Fruit fly (Drosophila melanogaster) whole organism, embryonic: ENCODE measurements around the gene vkg.
A peak's percentile ranks its signal among the peaks of the same experiment; 100 is the strongest.

ENCODE experiments used
- CG11398 ChIP-seq: fragments of 200-800 bp; sonication (Bioruptor generic); optimal IDR thresholded peaks from 2 replicates; lab custom pipeline; 2016; ENCODE audit warnings: missing biosample characterization, missing genetic modification characterization
- CG11696 ChIP-seq: fragments of 200-800 bp; sonication (Bioruptor generic); IDR thresholded peaks from 2 replicates; pipeline ENCODE4 v1.3.6; 2022; ENCODE audit warnings: missing biosample characterization, missing genetic modification characterization
- CG12299 ChIP-seq: fragments of 200-800 bp; sonication (Bioruptor generic); optimal IDR thresholded peaks from 2 replicates; lab custom pipeline; 2018; ENCODE audit warnings: missing biosample characterization, mild to moderate bottlenecking, missing genetic modification characterization
- CG12942 ChIP-seq: fragments of 200-800 bp; sonication (Bioruptor generic); optimal IDR thresholded peaks from 3 replicates; lab custom pipeline; 2016; ENCODE audit warnings: missing biosample characterization, missing genetic modification characterization
- CG14014 ChIP-seq: fragments of 200-800 bp; sonication (Bioruptor generic); IDR thresholded peaks from 2 replicates; pipeline ENCODE4 v1.3.6; 2022; ENCODE audit warnings: missing biosample characterization, missing genetic modification characterization
- CG1647 ChIP-seq: fragments of 200-800 bp; sonication (Bioruptor generic); optimal IDR thresholded peaks from 3 replicates; lab custom pipeline; 2016; ENCODE audit warnings: missing biosample characterization, missing genetic modification characterization
- CG16813 ChIP-seq: fragments of 200-800 bp; sonication (Bioruptor generic); IDR thresholded peaks from 3 replicates; pipeline ENCODE4 v1.3.6; 2022; ENCODE audit warnings: missing biosample characterization, missing genetic modification characterization; ENCODE audit not compliant: partially characterized antibody
- CG18011 ChIP-seq: fragments of 200-800 bp; sonication (Bioruptor generic); optimal IDR thresholded peaks from 2 replicates; lab custom pipeline; 2017; ENCODE audit warnings: missing biosample characterization, missing genetic modification characterization, mild to moderate bottlenecking, moderate library complexity, missing genotype
- CG18476 ChIP-seq: fragments of 200-800 bp; sonication (Bioruptor generic); optimal IDR thresholded peaks from 2 replicates; lab custom pipeline; 2016; ENCODE audit warnings: missing biosample characterization, mild to moderate bottlenecking, missing genetic modification characterization
- CG34376 ChIP-seq: fragments of 200-800 bp; sonication (Bioruptor generic); optimal IDR thresholded peaks from 2 replicates; lab custom pipeline; 2018; ENCODE audit warnings: missing biosample characterization, mild to moderate bottlenecking, missing genetic modification characterization
- CG3726 ChIP-seq: fragments of 200-800 bp; sonication (Bioruptor generic); IDR thresholded peaks from 3 replicates; pipeline ENCODE4, ENCODE4 v1.3.6; 2022; ENCODE audit warnings: missing biosample characterization, missing genetic modification characterization
- CG4617 ChIP-seq: fragments of 200-800 bp; sonication (Bioruptor generic); optimal IDR thresholded peaks from 3 replicates; lab custom pipeline; 2016; ENCODE audit warnings: missing biosample characterization, missing genetic modification characterization, borderline replicate concordance
- CG5180 ChIP-seq: fragments of 200-800 bp; sonication (Bioruptor generic); optimal IDR thresholded peaks from 3 replicates; lab custom pipeline; 2017; ENCODE audit warnings: missing biosample characterization, missing genetic modification characterization, mild to moderate bottlenecking, moderate library complexity, missing genetic modification reagents
- CG6689 ChIP-seq: fragments of 200-800 bp; sonication (Bioruptor generic); IDR thresholded peaks from 2 replicates; pipeline ENCODE4 v1.3.6; 2022; ENCODE audit warnings: missing biosample characterization, missing genetic modification characterization
- CG6765 ChIP-seq: fragments of 200-800 bp; sonication (Bioruptor generic); optimal IDR thresholded peaks from 3 replicates; lab custom pipeline; 2017; ENCODE audit warnings: missing biosample characterization, mild to moderate bottlenecking, missing genetic modification characterization
- CG8089 ChIP-seq: fragments of 200-800 bp; sonication (Bioruptor generic); optimal IDR thresholded peaks from 3 replicates; lab custom pipeline; 2016; ENCODE audit warnings: missing biosample characterization, missing genetic modification characterization
- CG8944 ChIP-seq: fragments of 200-800 bp; sonication (Bioruptor generic); optimal IDR thresholded peaks from 3 replicates; lab custom pipeline; 2016; ENCODE audit warnings: missing biosample characterization, missing genetic modification characterization
- Ets65A ChIP-seq: fragments of 200-800 bp; sonication (Bioruptor generic); peaks from one replicate; lab custom pipeline; 2016; ENCODE audit warnings: missing biosample characterization, missing genetic modification characterization
- Hr39 ChIP-seq: fragments of >200 bp; optimal IDR thresholded peaks from 2 replicates; lab custom pipeline; 2017
- Mrtf ChIP-seq: fragments of 200-800 bp; sonication (Bioruptor generic); IDR thresholded peaks from 3 replicates; pipeline ENCODE4 v1.3.6; 2022; ENCODE audit warnings: missing biosample characterization, missing genetic modification characterization
- Oaz ChIP-seq: fragments of 200-800 bp; sonication (Bioruptor generic); IDR thresholded peaks from 2 replicates; pipeline ENCODE4 v1.3.6; 2022; ENCODE audit warnings: missing biosample characterization, missing genetic modification characterization
- amos ChIP-seq: fragments of 200-800 bp; sonication (Bioruptor generic); IDR thresholded peaks from 2 replicates; pipeline ENCODE4 v1.3.6; 2022; ENCODE audit warnings: missing biosample characterization, missing genetic modification characterization; ENCODE audit not compliant: partially characterized antibody
- ap ChIP-seq: fragments of 200-800 bp; sonication (Bioruptor generic); IDR thresholded peaks from 2 replicates; pipeline ENCODE4 v1.3.6; 2022; ENCODE audit warnings: missing biosample characterization, missing genetic modification characterization
- ash1 ChIP-seq: fragments of 200-800 bp; sonication (Bioruptor generic); optimal IDR thresholded peaks from 2 replicates; lab custom pipeline; 2018; ENCODE audit warnings: missing biosample characterization, mild to moderate bottlenecking, missing genetic modification characterization
- bab2 ChIP-seq: fragments of 200-800 bp; sonication (Bioruptor generic); optimal IDR thresholded peaks from 2 replicates; lab custom pipeline; 2016; ENCODE audit warnings: missing biosample characterization, missing genetic modification characterization
- dan ChIP-seq: fragments of 200-800 bp; sonication (Bioruptor generic); IDR thresholded peaks from 2 replicates; pipeline ENCODE4 v1.3.6; 2022; ENCODE audit warnings: missing biosample characterization, missing genetic modification characterization
- disco-r ChIP-seq: fragments of 200-800 bp; sonication (Bioruptor generic); optimal IDR thresholded peaks from 2 replicates; lab custom pipeline; 2016; ENCODE audit warnings: missing biosample characterization, missing genetic modification characterization
- dmrt11E ChIP-seq: fragments of 200-800 bp; sonication (Bioruptor generic); optimal IDR thresholded peaks from 3 replicates; lab custom pipeline; 2018; ENCODE audit warnings: missing biosample characterization, mild to moderate bottlenecking, missing genetic modification characterization, moderate library complexity
- fd102C ChIP-seq: fragments of 200-800 bp; sonication (Bioruptor generic); optimal IDR thresholded peaks from 2 replicates; lab custom pipeline; 2018; ENCODE audit warnings: missing biosample characterization, mild to moderate bottlenecking, missing genetic modification characterization, moderate library complexity
- gcm ChIP-seq: fragments of 200-800 bp; sonication (Bioruptor generic); optimal IDR thresholded peaks from 2 replicates; lab custom pipeline; 2019; ENCODE audit warnings: missing biosample characterization, mild to moderate bottlenecking, missing genetic modification characterization, moderate library complexity
- ind ChIP-seq: fragments of 200-800 bp; sonication (Bioruptor generic); optimal IDR thresholded peaks from 3 replicates; lab custom pipeline; 2016; ENCODE audit warnings: missing biosample characterization, missing genetic modification characterization
- kni ChIP-seq: fragments of 200-800 bp; sonication (Bioruptor generic); optimal IDR thresholded peaks from 3 replicates; lab custom pipeline; 2017; ENCODE audit warnings: mild to moderate bottlenecking, missing biosample characterization, missing genetic modification reagents, missing genetic modification characterization
- nom ChIP-seq: fragments of 200-800 bp; sonication (Bioruptor generic); optimal IDR thresholded peaks from 2 replicates; lab custom pipeline; 2017; ENCODE audit warnings: missing biosample characterization, missing genetic modification characterization, mild to moderate bottlenecking, moderate library complexity, missing genetic modification reagents
- oc ChIP-seq: fragments of 200-800 bp; sonication (Bioruptor generic); optimal IDR thresholded peaks from 2 replicates; lab custom pipeline; 2018; ENCODE audit warnings: missing biosample characterization, mild to moderate bottlenecking, missing genetic modification characterization, moderate library complexity
- org-1 ChIP-seq: fragments of 200-800 bp; sonication (Bioruptor generic); optimal IDR thresholded peaks from 2 replicates; lab custom pipeline; 2017; ENCODE audit warnings: missing biosample characterization, missing genetic modification characterization
- pan ChIP-seq, 4 experiments: fragments of >200 bp in 3 of 4; fragments of 200-800 bp in 1 of 4; sonication (Bioruptor generic) in 1 of 4; optimal IDR thresholded peaks in 3 of 4; IDR thresholded peaks in 1 of 4; 2 replicates each; pipeline versions ENCODE4 v1.3.6 to Lab custom; 2017 to 2022; ENCODE audit warnings: missing biosample characterization in 2 of 4, missing genetic modification characterization in 2 of 4, mixed read lengths in 1 of 4
- pita ChIP-seq: fragments of 200-800 bp; sonication (Bioruptor generic); optimal IDR thresholded peaks from 2 replicates; lab custom pipeline; 2017; ENCODE audit warnings: missing biosample characterization, mild to moderate bottlenecking, missing genetic modification characterization
- sens-2 ChIP-seq: fragments of 200-800 bp; sonication (Bioruptor generic); IDR thresholded peaks from 2 replicates; pipeline ENCODE4 v1.3.6; 2022; ENCODE audit warnings: missing biosample characterization, missing genetic modification characterization
- slp2 ChIP-seq: fragments of 200-800 bp; sonication (Bioruptor generic); optimal IDR thresholded peaks from 2 replicates; lab custom pipeline; 2016; ENCODE audit warnings: missing biosample characterization, missing genetic modification characterization
- trem ChIP-seq: fragments of 200-800 bp; optimal IDR thresholded peaks from 3 replicates; lab custom pipeline; 2019; ENCODE audit warnings: missing biosample characterization, mild to moderate bottlenecking, missing genetic modification characterization, moderate library complexity
- z ChIP-seq: fragments of 200-800 bp; sonication (Bioruptor generic); IDR thresholded peaks from 3 replicates; pipeline ENCODE4 v1.3.6; 2022; ENCODE audit warnings: missing biosample characterization, missing genetic modification characterization

The vkg gene

dm6 chr2L:4973731-4974415, 54.1 kb downstream of the vkg start, which contains the start of gene mRpL28 (continued):
- TF ChIP-seq CG1647 (GFP tag; lab: Kevin White, UChicago) (no peak), gcm (GFP tag; lab: Kevin White, UChicago) (no peak), ash1 (GFP tag; lab: Kevin White, UChicago) (no peak), Mrtf (GFP tag; lab: Robert Waterston, UW) (no peak), CG8944 (GFP tag; lab: Kevin White, UChicago) (no peak), pan (optimal IDR thresholded peaks at IDR 0.05; lab: Kevin White, UChicago) (no peak), pan (GFP tag; optimal IDR thresholded peaks at IDR 0.05 in 1 of 2, IDR thresholded peaks at IDR 0.05 in 1 of 2) (no peak), fd102C (GFP tag; lab: Kevin White, UChicago) (no peak), pita (GFP tag; lab: Kevin White, UChicago) (no peak), oc (tag; lab: Kevin White, UChicago) (no peak), ap (GFP tag; lab: Robert Waterston, UW) (no peak), CG18011 (GFP tag; lab: Kevin White, UChicago) (no peak), CG5180 (GFP tag; lab: Kevin White, UChicago) (no peak), CG11696 (GFP tag; lab: Robert Waterston, UW) (no peak), bab2 (GFP tag; lab: Kevin White, UChicago) (no peak), Oaz (GFP tag; lab: Robert Waterston, UW) (no peak), CG12942 (no peak), disco-r (GFP tag; lab: Kevin White, UChicago) (no peak), slp2 (GFP tag; lab: Kevin White, UChicago) (no peak), CG6689 (GFP tag; lab: Robert Waterston, UW) (0 out of 2 replicates have a peak, but pooled peaks have one; percentile 4), CG3726 (no peak), CG11398 (GFP tag; lab: Kevin White, UChicago) (no peak), dan (no peak), dmrt11E (tag; lab: Kevin White, UChicago) (no peak), z (GFP tag; lab: Robert Waterston, UW) (no peak), amos (peak; percentile 28; the same call in 1 of the 2 replicates), CG34376 (peak; percentile 19), CG14014 (GFP tag; lab: Robert Waterston, UW) (no peak), CG4617 (GFP tag; lab: Kevin White, UChicago) (peak; percentile 54), CG8089 (GFP tag; lab: Kevin White, UChicago) (no peak), sens-2 (GFP tag; lab: Robert Waterston, UW) (no peak), CG6765 (GFP tag; lab: Kevin White, UChicago) (no peak), CG16813 (GFP tag; lab: Robert Waterston, UW) (peak; percentile 20; the same call in 1 of the 3 replicates), ind (no peak), CG12299 (tag; lab: Kevin White, UChicago) (no peak), CG18476 (no peak), nom (GFP tag; lab: Kevin White, UChicago) (no peak), Ets65A (GFP tag; lab: Kevin White, UChicago) (peak; percentile 14), kni (GFP tag; lab: Kevin White, UChicago) (no peak), Hr39 (lab: Kevin White, UChicago) (no peak), org-1 (GFP tag; lab: Kevin White, UChicago) (no peak), trem (peak; percentile 49)
- TF ChIP-seq, all 482 proteins: peak for 91
